Worm (Caenorhabditis elegans): ENCODE measurements around the gene T28A11.17.

T28A11.17 gene

ce11 chrV:3273156-3273555, 7.1 kb upstream of the T28A11.17 start, which contains the start of gene T28A11.20:
T28A11.20 (minus strand) TSS chrV:3273256.
- TF ChIP-seq daf-19 (GFP tag; conservative IDR thresholded peaks at IDR 0.05): no peak
- no peak for TF ChIP-seq egl-43 (GFP tag; IDR thresholded peaks at IDR 0.05)
- TF ChIP-seq nhr-76 (tag; optimal IDR thresholded peaks at IDR 0.05): no peak
- TF ChIP-seq T26A8.4 (GFP tag; IDR thresholded peaks at IDR 0.05): no peak
- TF ChIP-seq nhr-77 (tag; optimal IDR thresholded peaks at IDR 0.05): no peak
- TF ChIP-seq spr-3 (GFP tag; optimal IDR thresholded peaks at IDR 0.05): no peak
- TF ChIP-seq Y75B8A.6 (GFP tag; IDR thresholded peaks at IDR 0.05): no peak
- no peak for TF ChIP-seq T20F7.1 (GFP tag; optimal IDR thresholded peaks at IDR 0.05)
- no peak for TF ChIP-seq ceh-62 (tag; optimal IDR thresholded peaks at IDR 0.05)

DNA sequence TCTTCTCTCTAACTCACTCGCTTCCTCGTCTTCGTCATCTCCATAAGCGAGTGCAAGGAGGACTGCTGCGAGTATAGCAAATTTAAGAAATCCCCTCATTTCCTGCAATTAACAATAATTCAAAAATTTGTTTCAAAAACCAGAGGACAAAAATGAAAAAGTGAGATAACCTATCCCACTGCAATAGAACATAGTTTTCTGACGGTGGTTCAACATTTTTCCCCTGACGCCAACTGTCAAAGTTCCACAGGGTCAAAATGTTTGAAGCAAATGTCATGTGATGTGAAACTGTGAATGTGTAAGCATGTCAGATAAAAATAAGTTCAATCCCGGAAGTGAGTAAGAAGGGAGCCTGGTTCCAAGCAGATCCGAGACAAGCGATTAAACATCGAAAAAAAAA, 3.3 kb upstream of the T28A11.17 start, which contains the start of gene T28A11.19:
TSS of gene T28A11.19 (minus strand) at position 108 of the 400 bp plus-strand sequence.
- TF ChIP-seq jun-1 (tag; optimal IDR thresholded peaks at IDR 0.05): no peak
- no peak for TF ChIP-seq Y105C5A.15 (GFP tag; IDR thresholded peaks at IDR 0.05)
- TF ChIP-seq daf-19 (GFP tag; conservative IDR thresholded peaks at IDR 0.05): no peak
- peak in 1 of 2 experiments; percentile 97 for TF ChIP-seq unc-62 (GFP tag; optimal IDR thresholded peaks at IDR 0.05 in 1 of 2)
- no peak for TF ChIP-seq unc-62 (tag; optimal IDR thresholded peaks at IDR 0.05)
- no peak for TF ChIP-seq lin-38 (GFP tag; IDR thresholded peaks at IDR 0.05)
- peak; percentile 31 for TF ChIP-seq aha-1 (tag)
- no peak for TF ChIP-seq egl-43 (GFP tag; IDR thresholded peaks at IDR 0.05)
- TF ChIP-seq mdt-29 (GFP tag; IDR thresholded peaks at IDR 0.05): no peak
- no peak for TF ChIP-seq spr-1 (tag; optimal IDR thresholded peaks at IDR 0.05)

DNA sequence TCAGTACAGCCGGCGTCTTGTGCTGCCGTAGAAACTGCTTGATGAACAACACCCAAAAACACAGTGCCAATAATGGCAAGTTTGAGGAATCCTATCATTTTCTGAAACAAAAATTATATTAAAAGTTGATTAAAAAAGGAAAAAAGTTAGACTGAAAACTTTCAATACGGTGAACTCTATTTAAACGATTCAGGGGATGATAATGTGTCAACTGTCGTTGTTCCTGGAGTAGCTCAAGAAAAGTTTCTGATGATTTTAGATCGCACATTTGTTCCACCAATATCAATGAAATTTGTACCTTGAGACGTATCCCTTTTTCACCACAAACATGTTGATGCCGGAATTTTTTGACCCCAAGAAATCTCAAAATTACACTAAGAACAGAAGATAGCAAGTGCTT, 1.9 kb upstream of the T28A11.17 start, which contains the start of gene T28A11.18:
TSS of gene T28A11.18 (minus strand) at position 101 of the 400 bp plus-strand sequence.
- peak in 1 of 2 experiments; percentile 44 for TF ChIP-seq daf-16 (GFP tag; optimal IDR thresholded peaks at IDR 0.05)
- no peak for TF ChIP-seq daf-16 (tag; optimal IDR thresholded peaks at IDR 0.05)
- TF ChIP-seq aha-1 (tag): no peak

DNA sequence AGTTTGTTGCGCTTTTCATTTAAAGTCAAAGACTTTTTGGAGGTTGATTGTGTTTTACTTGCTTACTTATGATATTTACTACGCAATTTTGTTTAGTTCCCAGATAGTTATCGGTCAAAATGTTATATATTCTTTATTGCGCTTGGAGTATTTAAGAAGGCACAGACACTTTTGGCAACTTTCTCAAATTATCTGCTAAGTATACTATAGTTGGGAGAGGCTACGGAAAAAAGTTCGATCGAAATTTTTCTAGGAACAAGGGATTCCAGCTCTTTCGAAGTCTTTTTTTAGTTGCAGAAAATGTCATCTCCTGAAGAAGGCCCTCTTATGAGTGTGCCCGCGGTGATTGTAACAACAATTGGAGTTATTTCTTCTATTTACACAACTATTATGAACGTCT, 6.0 kb downstream of the T28A11.17 start, which contains the start of gene srbc-5:
TSS of gene srbc-5 (plus strand) at position 301 of the 400 bp plus-strand sequence.
- TF ChIP-seq zfp-3 (GFP tag; conservative IDR thresholded peaks at IDR 0.05): no peak
- TF ChIP-seq dmd-9 (GFP tag; IDR thresholded peaks at IDR 0.05): no peak

DNA sequence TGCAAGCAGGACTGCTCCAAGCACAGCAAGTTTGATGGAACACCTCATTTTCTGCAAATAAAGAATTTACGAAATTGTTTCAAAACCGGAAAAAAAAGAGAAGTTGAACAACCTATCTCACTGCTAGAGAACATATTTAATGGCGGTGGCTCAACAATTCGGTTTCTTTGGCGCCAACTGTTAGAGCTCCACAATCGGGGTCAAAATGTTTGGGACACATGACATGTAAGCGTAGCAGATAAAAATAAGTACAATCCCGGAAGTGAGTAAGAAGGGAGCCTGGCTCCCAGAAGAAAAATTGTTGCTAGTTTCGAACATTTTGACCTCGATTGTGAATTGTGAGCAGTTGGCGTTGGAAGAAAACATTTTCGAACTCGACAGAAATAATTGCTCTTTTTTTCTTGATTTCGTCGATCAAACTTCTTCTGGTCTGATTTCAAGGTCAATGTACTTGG, 6.9 kb downstream of the T28A11.17 start, which contains the start of gene T28A11.16:
TSS of gene T28A11.16 (minus strand) at position 51 of the 455 bp plus-strand sequence.
- TF ChIP-seq aha-1 (tag) (peak; percentile 70), jun-1 (tag; optimal IDR thresholded peaks at IDR 0.05) (no peak), lin-15B (tag; optimal IDR thresholded peaks at IDR 0.05) (no peak), hlh-11 (tag; optimal IDR thresholded peaks at IDR 0.05) (peak; percentile 45), daf-8 (GFP tag; IDR thresholded peaks at IDR 0.05) (no peak), daf-16 (GFP tag; optimal IDR thresholded peaks at IDR 0.05) (peak in 1 of 2 experiments; percentile 80), daf-16 (tag; optimal IDR thresholded peaks at IDR 0.05) (no peak)

- TF ChIP-seq spr-3 (GFP tag; optimal IDR thresholded peaks at IDR 0.05) (no peak), ceh-32 (tag; optimal IDR thresholded peaks at IDR 0.05; ENCODE audit: poor library complexity) (no peak), lin-39 (tag; optimal IDR thresholded peaks at IDR 0.05) (no peak), zfp-3 (GFP tag; conservative IDR thresholded peaks at IDR 0.05) (no peak), rbr-2 (tag; optimal IDR thresholded peaks at IDR 0.05) (no peak), skn-1 (tag; optimal IDR thresholded peaks at IDR 0.05) (no peak), snpc-4 (tag; optimal IDR thresholded peaks at IDR 0.05) (no peak), aly-2 (tag; optimal IDR thresholded peaks at IDR 0.05) (no peak), aha-1 (tag) (no peak)
Observed at ce11 chrV:3257277-3257676, 8.8 kb downstream of the T28A11.17 start, which contains the start of gene T28A11.22. T28A11.22 (plus strand) TSS chrV:3257577.

DNA sequence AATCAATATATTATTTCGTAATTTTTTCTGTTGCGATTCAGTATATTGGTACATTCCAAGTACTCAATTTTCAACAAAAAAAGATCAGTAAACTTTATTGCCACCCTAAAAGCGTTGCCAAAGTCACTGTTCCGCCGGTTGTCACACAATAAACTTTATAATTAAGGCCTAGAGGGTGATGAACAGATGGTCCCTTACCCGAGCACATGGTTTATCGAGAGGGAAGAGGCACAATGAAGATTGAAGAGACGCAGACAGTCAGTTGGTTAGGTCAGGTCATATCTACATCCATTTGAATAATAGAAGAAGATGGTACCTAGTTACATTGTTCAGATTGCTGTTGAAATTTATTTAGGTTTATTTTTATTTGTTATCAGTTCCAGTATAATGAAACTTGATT, 9.3 kb downstream of the T28A11.17 start:
- TF ChIP-seq aly-2 (tag; optimal IDR thresholded peaks at IDR 0.05) (no peak), cey-2 (tag; optimal IDR thresholded peaks at IDR 0.05; ENCODE audit: borderline replicate concordance, insufficient read depth) (no peak), ceh-20 (GFP tag; IDR thresholded peaks at IDR 0.05) (no peak), attf-4 (tag; optimal IDR thresholded peaks at IDR 0.05) (no peak)
